Fruit fly (Drosophila melanogaster): ENCODE results near the gene Nmd3.

The Nmd3 gene

DNA sequence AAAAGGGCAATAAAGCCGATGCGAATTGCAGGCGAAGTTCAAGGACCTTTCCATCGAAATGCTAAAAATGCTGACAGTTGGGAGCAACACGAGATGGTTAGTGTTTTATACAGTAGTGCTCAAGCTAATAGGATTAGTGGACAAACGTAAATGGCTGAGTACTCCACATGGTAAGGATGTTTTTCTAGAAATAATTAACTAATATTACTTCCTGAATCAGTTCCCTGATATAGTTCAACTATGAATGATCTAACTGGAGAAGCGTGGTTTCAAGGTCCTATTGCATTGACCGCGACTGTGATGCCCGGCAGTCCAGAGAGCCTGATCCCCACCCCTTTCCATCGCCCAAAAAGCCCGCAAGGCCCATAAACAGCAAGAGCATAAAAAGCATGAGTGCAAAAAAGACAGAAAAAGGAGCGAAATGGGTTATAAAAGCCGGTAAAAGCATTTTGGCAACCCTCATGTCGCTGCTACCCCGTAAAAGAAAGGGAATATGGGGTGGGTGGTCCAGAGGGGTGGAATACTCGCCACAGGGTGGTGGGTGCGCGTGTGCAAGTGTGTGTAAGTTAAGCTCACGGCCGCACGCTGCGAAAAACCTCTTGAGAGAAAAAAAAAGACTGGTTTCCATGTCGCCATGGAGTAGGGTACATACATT is 50.1 kb downstream of the Nmd3 start (continued):
- TF ChIP-seq Taf1 (GFP tag; IDR thresholded peaks at IDR 0.05) (peak; percentile 22; the same call in 1 of the 2 replicates), Atf6 (GFP tag; IDR thresholded peaks at IDR 0.05) (no peak), CG42726 (GFP tag; IDR thresholded peaks at IDR 0.05; ENCODE audit: partially characterized antibody) (no peak), D (optimal IDR thresholded peaks at IDR 0.05) (no peak), D (GFP tag; optimal IDR thresholded peaks at IDR 0.05) (peak; percentile 75), gem (tag; optimal IDR thresholded peaks at IDR 0.05) (peak; percentile 81), CTCF (GFP tag; optimal IDR thresholded peaks at IDR 0.05) (no peak), en (GFP tag; optimal IDR thresholded peaks at IDR 0.05) (peak; percentile 11), zen (tag; optimal IDR thresholded peaks at IDR 0.05) (peak; percentile 39), CG3995 (GFP tag; optimal IDR thresholded peaks at IDR 0.05) (no peak), al (GFP tag; IDR thresholded peaks at IDR 0.05) (no peak), h (optimal IDR thresholded peaks at IDR 0.05) (no peak), Hmr (GFP tag; optimal IDR thresholded peaks at IDR 0.05) (peak; percentile 57), CG8388 (GFP tag; optimal IDR thresholded peaks at IDR 0.05) (peak; percentile 66), sug (tag; optimal IDR thresholded peaks at IDR 0.05) (no peak), da (GFP tag; optimal IDR thresholded peaks at IDR 0.05) (no peak), CG33557 (GFP tag; optimal IDR thresholded peaks at IDR 0.05) (peak; percentile 1), CG13624 (GFP tag; optimal IDR thresholded peaks at IDR 0.05) (peak; percentile 28), CG12769 (tag; optimal IDR thresholded peaks at IDR 0.05) (peak; percentile 75), eyg (GFP tag; optimal IDR thresholded peaks at IDR 0.05) (no peak), bigmax (GFP tag; optimal IDR thresholded peaks at IDR 0.05) (no peak), yki (optimal IDR thresholded peaks at IDR 0.05) (no peak), zf30C (GFP tag; optimal IDR thresholded peaks at IDR 0.05) (no peak), gfzf (GFP tag; optimal IDR thresholded peaks at IDR 0.05) (no peak), Dad (GFP tag; optimal IDR thresholded peaks at IDR 0.05) (peak; percentile 28), Ets65A (GFP tag) (peak; percentile 95), pnt (GFP tag; optimal IDR thresholded peaks at IDR 0.05) (peak; percentile 53), Hr3 (GFP tag; optimal IDR thresholded peaks at IDR 0.05) (peak; percentile 54), CG8290 (GFP tag; optimal IDR thresholded peaks at IDR 0.05) (peak; percentile 7), CG8290 (tag; optimal IDR thresholded peaks at IDR 0.05) (peak in 1 of 2 experiments; percentile 78), ham (GFP tag; IDR thresholded peaks at IDR 0.05) (no peak), MTF-1 (GFP tag; optimal IDR thresholded peaks at IDR 0.05; ENCODE audit: borderline replicate concordance) (peak; percentile 34), CG9609 (GFP tag; optimal IDR thresholded peaks at IDR 0.05) (peak; percentile 10), CG11695 (GFP tag; IDR thresholded peaks at IDR 0.05) (peak; percentile 74), caup (GFP tag; optimal IDR thresholded peaks at IDR 0.05; ENCODE audit: severe bottlenecking) (peak; percentile 49), HmgD (GFP tag; optimal IDR thresholded peaks at IDR 0.05) (no peak), tll (GFP tag; optimal IDR thresholded peaks at IDR 0.05) (no peak), bbx (GFP tag; IDR thresholded peaks at IDR 0.05; ENCODE audit: partially characterized antibody) (no peak), CG2875 (GFP tag; optimal IDR thresholded peaks at IDR 0.05) (peak; percentile 55), esg (GFP tag; conservative IDR thresholded peaks at IDR 0.05) (peak; percentile 18; the same call in 1 of the 2 replicates), Fer3 (tag; optimal IDR thresholded peaks at IDR 0.05) (peak; percentile 61), Xbp1 (GFP tag; optimal IDR thresholded peaks at IDR 0.05) (peak; percentile 68), CG4360 (GFP tag; IDR thresholded peaks at IDR 0.05) (peak; percentile 27; the same call in 1 of the 2 replicates), CG10274 (GFP tag; optimal IDR thresholded peaks at IDR 0.05) (peak; percentile 13), CG9797 (GFP tag; optimal IDR thresholded peaks at IDR 0.05) (no peak), Hand (GFP tag; optimal IDR thresholded peaks at IDR 0.05) (peak; percentile 38), chn (GFP tag; optimal IDR thresholded peaks at IDR 0.05) (peak; percentile 72), Hr51 (GFP tag; optimal IDR thresholded peaks at IDR 0.05) (peak; percentile 44 to 65), Ssrp (tag; optimal IDR thresholded peaks at IDR 0.05) (peak; percentile 56), Usf (GFP tag; optimal IDR thresholded peaks at IDR 0.05) (peak; percentile 25), CG4282 (GFP tag; optimal IDR thresholded peaks at IDR 0.05) (no peak)

Data from whole organism, embryonic.